Fruit fly (Drosophila melanogaster) whole organism, embryonic: ENCODE results near the gene Ykt6.

Experiments used
- CG10431 ChIP-seq: fragments of 200-800 bp; sonication (Bioruptor generic); optimal IDR thresholded peaks from 3 replicates; lab custom pipeline; 2018; ENCODE audit warnings: missing biosample characterization, mild to moderate bottlenecking, missing genetic modification characterization
- CG12299 ChIP-seq: fragments of 200-800 bp; sonication (Bioruptor generic); optimal IDR thresholded peaks from 2 replicates; lab custom pipeline; 2018; ENCODE audit warnings: missing biosample characterization, mild to moderate bottlenecking, missing genetic modification characterization
- CG13287 ChIP-seq: fragments of 200-800 bp; sonication (Bioruptor generic); IDR thresholded peaks from 2 replicates; pipeline ENCODE4 v1.3.6; 2022; ENCODE audit warnings: missing biosample characterization, missing genetic modification characterization; ENCODE audit not compliant: partially characterized antibody
- CG1647 ChIP-seq: fragments of 200-800 bp; sonication (Bioruptor generic); optimal IDR thresholded peaks from 3 replicates; lab custom pipeline; 2016; ENCODE audit warnings: missing biosample characterization, missing genetic modification characterization
- CG18011 ChIP-seq: fragments of 200-800 bp; sonication (Bioruptor generic); optimal IDR thresholded peaks from 2 replicates; lab custom pipeline; 2017; ENCODE audit warnings: missing biosample characterization, missing genetic modification characterization, mild to moderate bottlenecking, moderate library complexity, missing genotype
- CG18262 ChIP-seq: fragments of 200-800 bp; optimal IDR thresholded peaks from 3 replicates; lab custom pipeline; 2019; ENCODE audit warnings: missing biosample characterization, mild to moderate bottlenecking, missing genetic modification characterization, moderate library complexity
- CG18476 ChIP-seq: fragments of 200-800 bp; sonication (Bioruptor generic); optimal IDR thresholded peaks from 2 replicates; lab custom pipeline; 2016; ENCODE audit warnings: missing biosample characterization, mild to moderate bottlenecking, missing genetic modification characterization
- CG32532 ChIP-seq: fragments of 200-800 bp; sonication (Bioruptor generic); IDR thresholded peaks from 2 replicates; pipeline ENCODE4 v1.3.6; 2022; ENCODE audit warnings: missing biosample characterization, missing genetic modification characterization
- CG32767 ChIP-seq: fragments of 200-800 bp; sonication (Bioruptor generic); IDR thresholded peaks from 2 replicates; pipeline ENCODE4 v1.3.6; 2022; ENCODE audit warnings: missing biosample characterization, missing genetic modification characterization
- CG33557 ChIP-seq: fragments of 200-800 bp; sonication (Bioruptor generic); optimal IDR thresholded peaks from 2 replicates; lab custom pipeline; 2019; ENCODE audit warnings: missing biosample characterization, mild to moderate bottlenecking, missing genetic modification characterization, moderate library complexity
- CG34422 ChIP-seq: fragments of 200-800 bp; sonication (Bioruptor generic); IDR thresholded peaks from 3 replicates; pipeline ENCODE4 v1.3.6; 2022; ENCODE audit warnings: missing biosample characterization, missing genetic modification characterization
- CG42726 ChIP-seq: fragments of 200-800 bp; sonication (Bioruptor generic); IDR thresholded peaks from 2 replicates; pipeline ENCODE4 v1.3.6; 2022; ENCODE audit warnings: missing biosample characterization, missing genetic modification characterization; ENCODE audit not compliant: partially characterized antibody
- CG4424 ChIP-seq: fragments of 200-800 bp; sonication (Bioruptor generic); optimal IDR thresholded peaks from 3 replicates; lab custom pipeline; 2016; ENCODE audit warnings: missing biosample characterization, missing genetic modification characterization
- CG6654 ChIP-seq: fragments of 200-800 bp; sonication (Bioruptor generic); optimal IDR thresholded peaks from 2 replicates; lab custom pipeline; 2017; ENCODE audit warnings: missing biosample characterization, mild to moderate bottlenecking, missing genetic modification characterization
- CG6689 ChIP-seq: fragments of 200-800 bp; sonication (Bioruptor generic); IDR thresholded peaks from 2 replicates; pipeline ENCODE4 v1.3.6; 2022; ENCODE audit warnings: missing biosample characterization, missing genetic modification characterization
- CG6765 ChIP-seq: fragments of 200-800 bp; sonication (Bioruptor generic); optimal IDR thresholded peaks from 3 replicates; lab custom pipeline; 2017; ENCODE audit warnings: missing biosample characterization, mild to moderate bottlenecking, missing genetic modification characterization
- CG8290 ChIP-seq, 3 experiments: fragments of 200-800 bp; sonication (Bioruptor generic); optimal IDR thresholded peaks; 2 replicates each; lab custom pipeline; 2016 to 2019; ENCODE audit warnings: missing biosample characterization in 3 of 3, missing genetic modification characterization in 3 of 3, mild to moderate bottlenecking in 2 of 3, moderate library complexity in 1 of 3
- CG9215 ChIP-seq: fragments of 200-800 bp; sonication (Bioruptor generic); IDR thresholded peaks from 2 replicates; pipeline ENCODE4 v1.3.6; 2022; ENCODE audit warnings: missing biosample characterization, missing genetic modification characterization
- CG9932 ChIP-seq: fragments of 200-800 bp; sonication (Bioruptor generic); IDR thresholded peaks from 2 replicates; pipeline ENCODE4 v1.3.6; 2022; ENCODE audit warnings: missing biosample characterization, missing genetic modification characterization
- CoRest ChIP-seq: fragments of 200-800 bp; sonication (Bioruptor generic); optimal IDR thresholded peaks from 3 replicates; lab custom pipeline; 2018; ENCODE audit warnings: missing biosample characterization, mild to moderate bottlenecking, missing genetic modification characterization, moderate library complexity
- Dip3 ChIP-seq: fragments of 200-800 bp; sonication (Bioruptor generic); optimal IDR thresholded peaks from 3 replicates; lab custom pipeline; 2016; ENCODE audit warnings: missing biosample characterization, missing genetic modification characterization
- ERR ChIP-seq: fragments of 200-800 bp; sonication (Bioruptor generic); optimal IDR thresholded peaks from 2 replicates; lab custom pipeline; 2016; ENCODE audit warnings: missing biosample characterization, missing genetic modification characterization
- Gug ChIP-seq: fragments of 200-800 bp; sonication (Bioruptor generic); IDR thresholded peaks from 4 replicates; pipeline ENCODE4 v1.3.6; 2022; ENCODE audit warnings: missing biosample characterization, missing genetic modification characterization
- HHEX ChIP-seq: fragments of 200-800 bp; sonication (Bioruptor generic); optimal IDR thresholded peaks from 3 replicates; lab custom pipeline; 2017; ENCODE audit warnings: missing biosample characterization, mild to moderate bottlenecking, missing genetic modification characterization, missing genetic modification reagents
- Max ChIP-seq: fragments of 200-800 bp; sonication (Bioruptor generic); optimal IDR thresholded peaks from 2 replicates; lab custom pipeline; 2016; ENCODE audit warnings: missing biosample characterization, mild to moderate bottlenecking, missing genetic modification characterization
- Med ChIP-seq: fragments of 200-800 bp; sonication (Bioruptor generic); peaks from one replicate; lab custom pipeline; 2016; ENCODE audit warnings: missing biosample characterization, missing genetic modification characterization, mild to moderate bottlenecking, inconsistent platforms, moderate library complexity
- Myb ChIP-seq: fragments of 200-800 bp; sonication (Bioruptor generic); optimal IDR thresholded peaks from 2 replicates; lab custom pipeline; 2016; ENCODE audit warnings: missing biosample characterization, missing genetic modification characterization
- NC2β ChIP-seq: fragments of 200-800 bp; sonication (Bioruptor generic); optimal IDR thresholded peaks from 2 replicates; lab custom pipeline; 2016; ENCODE audit warnings: missing biosample characterization, missing genetic modification characterization
- Side ChIP-seq: fragments of 200-800 bp; sonication (Bioruptor generic); optimal IDR thresholded peaks from 2 replicates; lab custom pipeline; 2016; ENCODE audit warnings: missing biosample characterization, missing genetic modification characterization
- Sox102F ChIP-seq: fragments of 200-800 bp; sonication (Bioruptor generic); optimal IDR thresholded peaks from 2 replicates; lab custom pipeline; 2018; ENCODE audit warnings: missing biosample characterization, mild to moderate bottlenecking, missing genetic modification characterization, moderate library complexity
- Taf1 ChIP-seq: fragments of 200-800 bp; sonication (Bioruptor generic); IDR thresholded peaks from 2 replicates; pipeline ENCODE4 v1.3.6; 2022; ENCODE audit warnings: missing biosample characterization, missing genetic modification characterization
- Usf ChIP-seq: fragments of 200-800 bp; sonication (Bioruptor generic); optimal IDR thresholded peaks from 2 replicates; lab custom pipeline; 2017; ENCODE audit warnings: missing genotype, missing biosample characterization, missing genetic modification characterization
- ara ChIP-seq: fragments of 200-800 bp; sonication (Bioruptor generic); IDR thresholded peaks from 2 replicates; pipeline ENCODE4 v1.3.6; 2022; ENCODE audit warnings: missing biosample characterization, missing genetic modification characterization
- cato ChIP-seq: fragments of 200-800 bp; sonication (Bioruptor generic); optimal IDR thresholded peaks from 2 replicates; lab custom pipeline; 2016; ENCODE audit warnings: missing biosample characterization, missing genetic modification characterization, borderline replicate concordance
- cg ChIP-seq: fragments of 200-800 bp; sonication (Bioruptor generic); optimal IDR thresholded peaks from 3 replicates; lab custom pipeline; 2019; ENCODE audit warnings: missing biosample characterization, mild to moderate bottlenecking, missing genetic modification characterization, moderate library complexity
- chinmo ChIP-seq: fragments of 200-800 bp; sonication (Bioruptor generic); IDR thresholded peaks from 4 replicates; pipeline ENCODE4 v1.3.6; 2022; ENCODE audit warnings: missing biosample characterization, missing genetic modification characterization; ENCODE audit not compliant: partially characterized antibody
- da ChIP-seq: fragments of 200-800 bp; sonication (Bioruptor generic); optimal IDR thresholded peaks from 2 replicates; lab custom pipeline; 2016; ENCODE audit warnings: missing biosample characterization, missing genetic modification characterization
- dysf ChIP-seq: fragments of 200-800 bp; sonication (Bioruptor generic); IDR thresholded peaks from 3 replicates; pipeline ENCODE4 v1.3.6; 2022; ENCODE audit warnings: missing biosample characterization, missing genetic modification characterization
- fd96Cb ChIP-seq: fragments of 200-800 bp; sonication (Bioruptor generic); optimal IDR thresholded peaks from 2 replicates; lab custom pipeline; 2018; ENCODE audit warnings: missing biosample characterization, mild to moderate bottlenecking, missing genetic modification characterization, moderate library complexity
- gem ChIP-seq: fragments of 200-800 bp; sonication (Bioruptor generic); optimal IDR thresholded peaks from 2 replicates; lab custom pipeline; 2019; ENCODE audit warnings: missing biosample characterization, mild to moderate bottlenecking, missing genetic modification characterization, moderate library complexity
- gsb-n ChIP-seq: fragments of 200-800 bp; sonication (Bioruptor generic); optimal IDR thresholded peaks from 3 replicates; lab custom pipeline; 2018; ENCODE audit warnings: missing biosample characterization, mild to moderate bottlenecking, missing genetic modification characterization
- lmd ChIP-seq: fragments of 200-800 bp; sonication (Bioruptor generic); IDR thresholded peaks from 2 replicates; pipeline ENCODE4 v1.3.6; 2022; ENCODE audit warnings: missing biosample characterization, missing genetic modification characterization
- pan ChIP-seq, 4 experiments: fragments of >200 bp in 3 of 4; fragments of 200-800 bp in 1 of 4; sonication (Bioruptor generic) in 1 of 4; optimal IDR thresholded peaks in 3 of 4; IDR thresholded peaks in 1 of 4; 2 replicates each; pipeline versions ENCODE4 v1.3.6 to Lab custom; 2017 to 2022; ENCODE audit warnings: missing biosample characterization in 2 of 4, missing genetic modification characterization in 2 of 4, mixed read lengths in 1 of 4
- scrt ChIP-seq: fragments of 200-800 bp; sonication (Bioruptor generic); optimal IDR thresholded peaks from 2 replicates; lab custom pipeline; 2018; ENCODE audit warnings: missing biosample characterization, mild to moderate bottlenecking, missing genetic modification characterization, moderate library complexity
- seq ChIP-seq: fragments of 200-800 bp; sonication (Bioruptor generic); IDR thresholded peaks from 2 replicates; pipeline ENCODE4 v1.3.6; 2022; ENCODE audit warnings: missing biosample characterization, missing genetic modification characterization
- tup ChIP-seq: fragments of 200-800 bp; sonication (Bioruptor generic); optimal IDR thresholded peaks from 2 replicates; lab custom pipeline; 2016; ENCODE audit warnings: missing biosample characterization, mild to moderate bottlenecking, missing genetic modification characterization, moderate library complexity
- vvl ChIP-seq: fragments of 200-800 bp; sonication (Bioruptor generic); IDR thresholded peaks from 2 replicates; pipeline ENCODE4 v1.3.6; 2022; ENCODE audit warnings: missing biosample characterization, missing genetic modification characterization
- yki ChIP-seq: fragments of >200 bp; optimal IDR thresholded peaks from 3 replicates; lab custom pipeline; 2018

Ykt6 gene

DNA sequence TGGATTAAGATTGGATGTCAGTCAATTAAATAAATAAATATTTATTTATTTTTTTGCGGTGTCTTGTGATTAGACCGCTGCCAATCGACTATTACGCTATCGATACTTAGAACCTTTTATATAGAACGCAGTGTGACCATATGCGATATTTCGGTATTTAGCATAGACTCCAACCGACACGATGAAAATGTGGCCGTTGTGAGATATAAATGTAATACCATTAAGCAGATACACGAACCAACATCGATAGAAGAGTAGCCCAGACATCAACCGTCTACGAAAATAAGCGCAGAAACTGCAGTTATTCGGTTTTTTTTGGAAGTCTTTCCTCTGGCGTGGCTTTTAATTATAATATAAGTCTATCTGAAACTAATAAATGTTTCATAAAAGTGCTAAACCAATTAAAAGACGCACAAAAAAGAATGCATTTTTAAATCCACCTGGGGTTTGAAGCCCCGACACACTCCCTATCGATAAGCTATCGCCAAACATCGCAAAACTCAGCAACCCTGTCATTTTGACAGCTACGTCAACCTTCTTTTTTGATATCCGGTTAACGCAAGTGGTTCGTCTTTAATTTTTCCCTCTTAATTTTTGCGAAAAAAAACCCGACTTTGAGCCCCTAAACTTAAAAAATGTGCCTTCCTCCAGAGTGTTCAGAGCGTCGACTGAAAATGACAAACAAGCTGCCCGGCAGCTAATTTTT, 13.2 kb downstream of the Ykt6 start, which contains the start of the genes Dhdds and RpS14a (continued):
- TF ChIP-seq HHEX (GFP tag; lab: Kevin White, UChicago) (peak; percentile 67), CG6765 (peak; percentile 57), CG6689 (GFP tag; lab: Robert Waterston, UW) (no peak), CG18011 (peak; percentile 42), da (GFP tag; lab: Kevin White, UChicago) (no peak), CG12299 (tag; lab: Kevin White, UChicago) (no peak), chinmo (GFP tag; lab: Robert Waterston, UW) (no peak), NC2β (GFP tag; lab: Kevin White, UChicago) (peak; percentile 88), lmd (GFP tag; lab: Robert Waterston, UW) (no peak), CG9215 (peak; percentile 54; the same call in 1 of the 2 replicates), CoRest (tag; lab: Kevin White, UChicago) (peak; percentile 47), Side (peak; percentile 45), CG32532 (GFP tag; lab: Robert Waterston, UW) (peak; percentile 60; the same call in 1 of the 2 replicates), Taf1 (GFP tag; lab: Robert Waterston, UW) (no peak), CG42726 (0 out of 2 replicates have a peak, but pooled peaks have one; percentile 31), CG18476 (GFP tag; lab: Kevin White, UChicago) (peak; percentile 44)

DNA sequence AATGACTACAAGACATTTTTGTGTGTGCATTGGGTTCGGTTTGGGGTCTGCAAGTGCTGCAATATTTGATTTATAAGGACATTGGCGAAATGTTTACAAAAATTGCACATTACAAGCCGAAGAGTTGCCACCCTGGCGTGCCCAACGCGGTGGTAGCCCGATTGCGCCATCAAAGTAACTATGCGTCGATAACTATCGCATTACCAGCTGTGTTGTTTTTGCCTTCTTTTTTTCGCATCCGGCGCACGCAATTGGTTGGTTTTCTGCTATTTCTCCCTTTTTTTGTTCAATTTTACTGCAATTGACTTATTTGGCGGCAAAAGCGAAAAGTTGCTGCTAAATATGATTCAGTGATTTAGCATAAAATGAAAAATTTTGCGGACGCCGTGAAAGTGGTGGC, 14.5 kb downstream of the Ykt6 start, which contains the start of gene RpS14b:
Gene RpS14b, plus strand, starts transcription at position 220 of the 400 bp plus-strand sequence.
- TF ChIP-seq scrt (peak; percentile 51), CG13287 (GFP tag; lab: Robert Waterston, UW) (peak; percentile 82), CG33557 (GFP tag; lab: Kevin White, UChicago) (peak; percentile 21), yki (lab: Kevin White, UChicago) (no peak), gem (tag; lab: Kevin White, UChicago) (peak; percentile 23), CG9932 (GFP tag; lab: Robert Waterston, UW) (peak; percentile 69), ara (GFP tag; lab: Robert Waterston, UW) (peak; percentile 56), pan (optimal IDR thresholded peaks at IDR 0.05; lab: Kevin White, UChicago) (no peak), pan (GFP tag; optimal IDR thresholded peaks at IDR 0.05 in 1 of 2, IDR thresholded peaks at IDR 0.05 in 1 of 2) (peak in 1 of 2 experiments; percentile 74), gsb-n (tag; lab: Kevin White, UChicago) (peak; percentile 10), CG18262 (tag; lab: Kevin White, UChicago) (peak; percentile 22), Med (GFP tag; lab: Kevin White, UChicago) (peak; percentile 96), Max (GFP tag; lab: Kevin White, UChicago) (peak; percentile 51), CG32767 (peak; percentile 51; the same call in 1 of the 2 replicates), vvl (GFP tag; lab: Robert Waterston, UW) (peak; percentile 79), tup (GFP tag; lab: Kevin White, UChicago) (no peak), CG1647 (GFP tag; lab: Kevin White, UChicago) (no peak), cato (GFP tag; lab: Kevin White, UChicago) (no peak), fd96Cb (tag; lab: Kevin White, UChicago) (no peak), Myb (GFP tag; lab: Kevin White, UChicago) (peak; percentile 48), ERR (GFP tag; lab: Kevin White, UChicago) (peak; percentile 19), seq (GFP tag; lab: Robert Waterston, UW) (no peak; the same call in 1 of the 2 replicates), cg (peak; percentile 10), CG34422 (GFP tag; lab: Robert Waterston, UW) (peak; percentile 86), Gug (GFP tag; lab: Robert Waterston, UW) (peak; percentile 40; the same call in 1 of the 4 replicates), dysf (GFP tag; lab: Robert Waterston, UW) (peak; percentile 65; the same call in 2 of the 3 replicates), Sox102F (GFP tag; lab: Kevin White, UChicago) (no peak), CG4424 (peak; percentile 29), CG8290 (GFP tag; optimal IDR thresholded peaks at IDR 0.05; lab: Kevin White, UChicago) (peak; percentile 15), CG8290 (tag; optimal IDR thresholded peaks at IDR 0.05; lab: Kevin White, UChicago) (peak in 1 of 2 experiments; percentile 88), CG32532 (GFP tag; lab: Robert Waterston, UW) (peak; percentile 83), CG10431 (GFP tag; lab: Kevin White, UChicago) (peak; percentile 39), CG6654 (no peak), Usf (GFP tag; lab: Kevin White, UChicago) (no peak), Dip3 (GFP tag; lab: Kevin White, UChicago) (peak; percentile 57)
